Fruit fly (Drosophila melanogaster): ENCODE data around the gene CG44869.

CG44869 gene

dm6 chr2L:15438957-15439356 lies 20.8 kb upstream of the CG44869 start:
- no peak for TF ChIP-seq CG12768 (GFP tag; optimal IDR thresholded peaks at IDR 0.05)
- TF ChIP-seq tj (GFP tag; optimal IDR thresholded peaks at IDR 0.05), result no peak

- no peak for TF ChIP-seq kay (GFP tag; ENCODE audit: borderline replicate concordance)
- no peak for TF ChIP-seq CG12768 (GFP tag; optimal IDR thresholded peaks at IDR 0.05)
- no peak for TF ChIP-seq Mnt (GFP tag; optimal IDR thresholded peaks at IDR 0.05)
- no peak for TF ChIP-seq cic (GFP tag; optimal IDR thresholded peaks at IDR 0.05)
- no peak for TF ChIP-seq toe (GFP tag; optimal IDR thresholded peaks at IDR 0.05)
- TF ChIP-seq CG5204 (GFP tag; optimal IDR thresholded peaks at IDR 0.05), result no peak
- TF ChIP-seq CG33017 (tag; optimal IDR thresholded peaks at IDR 0.05), result no peak
- TF ChIP-seq cnc (optimal IDR thresholded peaks at IDR 0.05), result no peak
- no peak for TF ChIP-seq Clk (GFP tag; optimal IDR thresholded peaks at IDR 0.05)
- no peak for TF ChIP-seq CG7045 (GFP tag; optimal IDR thresholded peaks at IDR 0.05)
- no peak for TF ChIP-seq ovo (GFP tag; optimal IDR thresholded peaks at IDR 0.05)
- no peak for TF ChIP-seq Hr96 (GFP tag; optimal IDR thresholded peaks at IDR 0.05)
- no peak for TF ChIP-seq CG7101 (tag; optimal IDR thresholded peaks at IDR 0.05)
- TF ChIP-seq CG1620 (GFP tag; optimal IDR thresholded peaks at IDR 0.05), result no peak
- no peak for TF ChIP-seq Crg-1 (GFP tag; optimal IDR thresholded peaks at IDR 0.05)
- no peak for TF ChIP-seq CG11617 (GFP tag; optimal IDR thresholded peaks at IDR 0.05)
- TF ChIP-seq bab1 (GFP tag; optimal IDR thresholded peaks at IDR 0.05), result no peak
- no peak for TF ChIP-seq pad (GFP tag; optimal IDR thresholded peaks at IDR 0.05)
- TF ChIP-seq tj (GFP tag; optimal IDR thresholded peaks at IDR 0.05), result no peak
- no peak for TF ChIP-seq CG14711 (tag; optimal IDR thresholded peaks at IDR 0.05)
Observed at dm6 chr2L:15435655-15436265, 17.6 kb upstream of the CG44869 start.

dm6 chr2L:15434910-15435309 lies 16.7 kb upstream of the CG44869 start:
- TF ChIP-seq CG14711 (tag; optimal IDR thresholded peaks at IDR 0.05), result no peak
- TF ChIP-seq pad (GFP tag; optimal IDR thresholded peaks at IDR 0.05), result no peak
- no peak for TF ChIP-seq Crg-1 (GFP tag; optimal IDR thresholded peaks at IDR 0.05)

- TF ChIP-seq kay (GFP tag; ENCODE audit: borderline replicate concordance) (no peak), bab1 (GFP tag; optimal IDR thresholded peaks at IDR 0.05) (no peak), CG5204 (GFP tag; optimal IDR thresholded peaks at IDR 0.05) (no peak), CG7101 (tag; optimal IDR thresholded peaks at IDR 0.05) (no peak), CG1620 (GFP tag; optimal IDR thresholded peaks at IDR 0.05) (no peak), toe (GFP tag; optimal IDR thresholded peaks at IDR 0.05) (no peak), ovo (GFP tag; optimal IDR thresholded peaks at IDR 0.05) (no peak), CG11617 (GFP tag; optimal IDR thresholded peaks at IDR 0.05) (no peak), cnc (optimal IDR thresholded peaks at IDR 0.05) (no peak), Crg-1 (GFP tag; optimal IDR thresholded peaks at IDR 0.05) (no peak), CG33017 (tag; optimal IDR thresholded peaks at IDR 0.05) (no peak)
Observed at dm6 chr2L:15433009-15433408, 14.8 kb upstream of the CG44869 start, which contains the start of gene CG4161. TSS of gene CG4161 (plus strand) at chr2L:15433309.

dm6 chr2L:15432260-15432659 lies 14.1 kb upstream of the CG44869 start:
- TF ChIP-seq CG1620 (GFP tag; optimal IDR thresholded peaks at IDR 0.05) (no peak), cnc (optimal IDR thresholded peaks at IDR 0.05) (no peak)

- TF ChIP-seq cnc (optimal IDR thresholded peaks at IDR 0.05) (no peak), toe (GFP tag; optimal IDR thresholded peaks at IDR 0.05) (no peak), CG14711 (tag; optimal IDR thresholded peaks at IDR 0.05) (no peak), Mnt (GFP tag; optimal IDR thresholded peaks at IDR 0.05) (no peak), Clk (GFP tag; optimal IDR thresholded peaks at IDR 0.05) (no peak), CG1620 (GFP tag; optimal IDR thresholded peaks at IDR 0.05) (no peak), Hr96 (GFP tag; optimal IDR thresholded peaks at IDR 0.05) (no peak), ovo (GFP tag; optimal IDR thresholded peaks at IDR 0.05) (no peak), CG33017 (tag; optimal IDR thresholded peaks at IDR 0.05) (no peak), bab1 (GFP tag; optimal IDR thresholded peaks at IDR 0.05) (no peak), tj (GFP tag; optimal IDR thresholded peaks at IDR 0.05) (no peak)
Observed at dm6 chr2L:15429671-15430070, 11.5 kb upstream of the CG44869 start.

dm6 chr2L:15426736-15427222 lies 8.6 kb upstream of the CG44869 start:
- no peak for TF ChIP-seq Crg-1 (GFP tag; optimal IDR thresholded peaks at IDR 0.05)
- no peak for TF ChIP-seq ovo (GFP tag; optimal IDR thresholded peaks at IDR 0.05)
- no peak for TF ChIP-seq cic (GFP tag; optimal IDR thresholded peaks at IDR 0.05)
- TF ChIP-seq Clk (GFP tag; optimal IDR thresholded peaks at IDR 0.05), result no peak
- no peak for TF ChIP-seq Hr96 (GFP tag; optimal IDR thresholded peaks at IDR 0.05)
- TF ChIP-seq CG7045 (GFP tag; optimal IDR thresholded peaks at IDR 0.05), result no peak
- no peak for TF ChIP-seq cnc (optimal IDR thresholded peaks at IDR 0.05)
- no peak for TF ChIP-seq tj (GFP tag; optimal IDR thresholded peaks at IDR 0.05)
- TF ChIP-seq CG1620 (GFP tag; optimal IDR thresholded peaks at IDR 0.05), result no peak
- TF ChIP-seq pad (GFP tag; optimal IDR thresholded peaks at IDR 0.05), result no peak
- TF ChIP-seq toe (GFP tag; optimal IDR thresholded peaks at IDR 0.05), result no peak
- TF ChIP-seq CG7101 (tag; optimal IDR thresholded peaks at IDR 0.05), result no peak
- TF ChIP-seq Mnt (GFP tag; optimal IDR thresholded peaks at IDR 0.05), result no peak
- TF ChIP-seq CG11617 (GFP tag; optimal IDR thresholded peaks at IDR 0.05), result no peak
- TF ChIP-seq bab1 (GFP tag; optimal IDR thresholded peaks at IDR 0.05), result no peak
- no peak for TF ChIP-seq CG5204 (GFP tag; optimal IDR thresholded peaks at IDR 0.05)
- TF ChIP-seq CG14711 (tag; optimal IDR thresholded peaks at IDR 0.05), result no peak
- TF ChIP-seq kay (GFP tag; ENCODE audit: borderline replicate concordance), result no peak
- TF ChIP-seq CG12768 (GFP tag; optimal IDR thresholded peaks at IDR 0.05), result no peak

Data from whole organism, adult.